Fruit fly (Drosophila melanogaster) Kc167 (cell line): Measurements from ENCODE around the gene zuc.

ENCODE experiments used
- Myc ChIP-seq: fragments of >200 bp; optimal IDR thresholded peaks from 2 replicates; lab custom pipeline; 2017; ENCODE audit warnings: missing external identifiers
- Sin3A ChIP-seq: fragments of >200 bp; optimal IDR thresholded peaks from 2 replicates; lab custom pipeline; 2018; ENCODE audit warnings: missing external identifiers
- h ChIP-seq: fragments of >200 bp; optimal IDR thresholded peaks from 3 replicates; lab custom pipeline; 2018; ENCODE audit warnings: missing external identifiers
- insv ChIP-seq: fragments of >200 bp; optimal IDR thresholded peaks from 3 replicates; lab custom pipeline; 2018; ENCODE audit warnings: missing external identifiers
- psq ChIP-seq: fragments of >200 bp; optimal IDR thresholded peaks from 2 replicates; lab custom pipeline; 2017; ENCODE audit warnings: missing external identifiers
- ttk ChIP-seq: sonication (Bioruptor generic); optimal IDR thresholded peaks from 2 replicates; lab custom pipeline; 2017; ENCODE audit warnings: missing external identifiers

- TF ChIP-seq psq (lab: Kevin White, UChicago) (no peak), Myc (no peak), h (lab: Kevin White, UChicago) (no peak), insv (no peak), Sin3A (no peak), ttk (lab: Kevin White, UChicago) (no peak)
Measured at dm6 chr2L:12030552-12031131, 41.0 kb upstream of the zuc start.
